Fruit fly (Drosophila melanogaster) whole organism, prepupa: ENCODE data around the gene Snoo.

Experiments
- CG10631 ChIP-seq: fragments of 200-800 bp; sonication (Bioruptor generic); optimal IDR thresholded peaks from 2 replicates; lab custom pipeline; 2016; ENCODE audit warnings: missing biosample characterization, missing genetic modification characterization
- CG11294 ChIP-seq: fragments of 200-800 bp; sonication (Bioruptor generic); IDR thresholded peaks from 2 replicates; pipeline ENCODE4 v1.3.6; 2022; ENCODE audit warnings: missing biosample characterization, missing genetic modification characterization
- CG11762 ChIP-seq: fragments of 200-800 bp; sonication (Bioruptor generic); optimal IDR thresholded peaks from 3 replicates; lab custom pipeline; 2016; ENCODE audit warnings: missing biosample characterization, missing genetic modification characterization; ENCODE audit not compliant: insufficient read depth
- CG11902 ChIP-seq: fragments of 200-800 bp; sonication (Bioruptor generic); optimal IDR thresholded peaks from 3 replicates; lab custom pipeline; 2016; ENCODE audit warnings: missing biosample characterization, missing genetic modification characterization
- CG15336 ChIP-seq: fragments of 200-800 bp; sonication (Bioruptor generic); IDR thresholded peaks from 2 replicates; pipeline ENCODE4 v1.3.6; 2022; ENCODE audit warnings: missing biosample characterization, missing genetic modification characterization
- CG16779 ChIP-seq: fragments of 200-800 bp; sonication (Bioruptor generic); optimal IDR thresholded peaks from 3 replicates; lab custom pipeline; 2017; ENCODE audit warnings: missing biosample characterization, mild to moderate bottlenecking, missing genetic modification characterization
- CG3032 ChIP-seq: fragments of 200-800 bp; optimal IDR thresholded peaks from 2 replicates; lab custom pipeline; 2019; ENCODE audit warnings: missing biosample characterization, mild to moderate bottlenecking, missing genetic modification characterization, moderate library complexity
- CG31627 ChIP-seq: fragments of 200-800 bp; sonication (Bioruptor generic); optimal IDR thresholded peaks from 3 replicates; lab custom pipeline; 2016; ENCODE audit warnings: missing biosample characterization, missing genetic modification characterization
- CG32006 ChIP-seq: fragments of 200-800 bp; sonication (Bioruptor generic); optimal IDR thresholded peaks from 3 replicates; lab custom pipeline; 2017; ENCODE audit warnings: missing biosample characterization, mild to moderate bottlenecking, missing genetic modification characterization
- CG34406 ChIP-seq: fragments of 200-800 bp; sonication (Bioruptor generic); optimal IDR thresholded peaks from 3 replicates; lab custom pipeline; 2016; ENCODE audit warnings: missing biosample characterization, missing genetic modification characterization
- CG3919 ChIP-seq: fragments of 200-800 bp; sonication (Bioruptor generic); optimal IDR thresholded peaks from 3 replicates; lab custom pipeline; 2016; ENCODE audit warnings: missing biosample characterization, missing genetic modification characterization
- CG4318 ChIP-seq: fragments of 200-800 bp; sonication (Bioruptor generic); optimal IDR thresholded peaks from 3 replicates; lab custom pipeline; 2017; ENCODE audit warnings: missing biosample characterization, mild to moderate bottlenecking, missing genetic modification characterization
- CG6163 ChIP-seq: fragments of 200-800 bp; sonication (Bioruptor generic); IDR thresholded peaks from 3 replicates; pipeline ENCODE4 v1.3.6; 2022; ENCODE audit warnings: missing biosample characterization, missing genetic modification characterization
- CG6276 ChIP-seq: fragments of 200-800 bp; sonication (Bioruptor generic); optimal IDR thresholded peaks from 2 replicates; lab custom pipeline; 2017; ENCODE audit warnings: missing biosample characterization, mild to moderate bottlenecking, missing genetic modification characterization
- CG6808 ChIP-seq: fragments of 200-800 bp; sonication (Bioruptor generic); optimal IDR thresholded peaks from 3 replicates; lab custom pipeline; 2017; ENCODE audit warnings: missing biosample characterization, missing genetic modification characterization, mild to moderate bottlenecking, moderate library complexity, missing genetic modification reagents
- CG8119 ChIP-seq: fragments of 200-800 bp; sonication (Bioruptor generic); IDR thresholded peaks from 3 replicates; pipeline ENCODE4 v1.3.6; 2022; ENCODE audit warnings: missing biosample characterization, missing genetic modification characterization
- CG8632 ChIP-seq: fragments of 200-800 bp; sonication (Bioruptor generic); optimal IDR thresholded peaks from 3 replicates; lab custom pipeline; 2016; ENCODE audit warnings: missing biosample characterization, missing genetic modification characterization
- Eip75B ChIP-seq: fragments of 200-800 bp; sonication (Bioruptor generic); optimal IDR thresholded peaks from 3 replicates; lab custom pipeline; 2016; ENCODE audit warnings: missing biosample characterization, missing genetic modification characterization
- Eip78C ChIP-seq: fragments of 200-800 bp; sonication (Bioruptor generic); peaks from one replicate; lab custom pipeline; 2016; ENCODE audit warnings: missing biosample characterization, missing genetic modification characterization
- Eip93F ChIP-seq: fragments of 200-800 bp; sonication (Bioruptor generic); optimal IDR thresholded peaks from 2 replicates; lab custom pipeline; 2016; ENCODE audit warnings: missing biosample characterization, mild to moderate bottlenecking, missing genetic modification characterization
- Ets21C ChIP-seq: fragments of 200-800 bp; sonication (Bioruptor generic); optimal IDR thresholded peaks from 3 replicates; lab custom pipeline; 2016; ENCODE audit warnings: missing biosample characterization, missing genetic modification characterization
- Ets96B ChIP-seq: fragments of 200-800 bp; optimal IDR thresholded peaks from 2 replicates; lab custom pipeline; 2019; ENCODE audit warnings: missing biosample characterization, mild to moderate bottlenecking, missing genetic modification characterization, moderate library complexity
- Hr38 ChIP-seq: sonication (Bioruptor generic); optimal IDR thresholded peaks from 2 replicates; lab custom pipeline; 2016; ENCODE audit warnings: missing biosample characterization, missing genetic modification characterization
- Lpt ChIP-seq: fragments of 200-800 bp; sonication (Bioruptor generic); optimal IDR thresholded peaks from 3 replicates; lab custom pipeline; 2016; ENCODE audit warnings: missing biosample characterization, missing genetic modification characterization
- Met ChIP-seq: fragments of 200-800 bp; sonication (Bioruptor generic); optimal IDR thresholded peaks from 3 replicates; lab custom pipeline; 2016; ENCODE audit warnings: missing biosample characterization, missing genetic modification characterization
- OdsH ChIP-seq: fragments of 200-800 bp; sonication (Bioruptor generic); optimal IDR thresholded peaks from 3 replicates; lab custom pipeline; 2016; ENCODE audit warnings: missing biosample characterization, missing genetic modification characterization
- Smox ChIP-seq: fragments of 200-800 bp; sonication (Bioruptor generic); optimal IDR thresholded peaks from 3 replicates; lab custom pipeline; 2016; ENCODE audit warnings: missing biosample characterization, missing genetic modification characterization
- Sox102F ChIP-seq: fragments of 200-800 bp; sonication (Bioruptor generic); optimal IDR thresholded peaks from 2 replicates; lab custom pipeline; 2016; ENCODE audit warnings: missing biosample characterization, mild to moderate bottlenecking, missing genetic modification characterization
- Sox14 ChIP-seq: fragments of 200-800 bp; sonication (Bioruptor generic); optimal IDR thresholded peaks from 3 replicates; lab custom pipeline; 2016; ENCODE audit warnings: missing biosample characterization, missing genetic modification characterization
- Sox15 ChIP-seq: fragments of 200-800 bp; sonication (Bioruptor generic); optimal IDR thresholded peaks from 3 replicates; lab custom pipeline; 2016; ENCODE audit warnings: missing biosample characterization, missing genetic modification characterization
- achi ChIP-seq: fragments of 200-800 bp; sonication (Bioruptor generic); optimal IDR thresholded peaks from 3 replicates; lab custom pipeline; 2016; ENCODE audit warnings: missing biosample characterization, missing genetic modification characterization
- acj6 ChIP-seq: fragments of 200-800 bp; sonication (Bioruptor generic); optimal IDR thresholded peaks from 3 replicates; lab custom pipeline; 2016; ENCODE audit warnings: missing biosample characterization, missing genetic modification characterization
- fd59A ChIP-seq: fragments of 200-800 bp; sonication (Bioruptor generic); optimal IDR thresholded peaks from 2 replicates; lab custom pipeline; 2017; ENCODE audit warnings: missing biosample characterization, mild to moderate bottlenecking, missing genetic modification characterization, missing genetic modification reagents
- fkh ChIP-seq: fragments of 200-800 bp; sonication (Bioruptor generic); optimal IDR thresholded peaks from 3 replicates; lab custom pipeline; 2017; ENCODE audit warnings: missing biosample characterization, mild to moderate bottlenecking, missing genetic modification characterization, moderate library complexity
- lz ChIP-seq: fragments of 200-800 bp; sonication (Bioruptor generic); optimal IDR thresholded peaks from 3 replicates; lab custom pipeline; 2016; ENCODE audit warnings: missing biosample characterization, missing genetic modification characterization
- net ChIP-seq: fragments of 200-800 bp; sonication (Bioruptor generic); optimal IDR thresholded peaks from 3 replicates; lab custom pipeline; 2016; ENCODE audit warnings: missing biosample characterization, missing genetic modification characterization
- pdm3 ChIP-seq: fragments of 200-800 bp; sonication (Bioruptor generic); optimal IDR thresholded peaks from 3 replicates; lab custom pipeline; 2016; ENCODE audit warnings: missing biosample characterization, missing genetic modification characterization
- salr ChIP-seq, 2 experiments: fragments of 200-800 bp; sonication (Bioruptor generic); optimal IDR thresholded peaks; 3 replicates each; lab custom pipeline; 2016 to 2018; ENCODE audit warnings: missing biosample characterization in 2 of 2, missing genetic modification characterization in 2 of 2, mild to moderate bottlenecking in 1 of 2
- spab ChIP-seq: fragments of 200-800 bp; sonication (Bioruptor generic); optimal IDR thresholded peaks from 2 replicates; lab custom pipeline; 2017; ENCODE audit warnings: missing biosample characterization, mild to moderate bottlenecking, missing genetic modification characterization, missing genetic modification reagents
- topi ChIP-seq: fragments of 200-800 bp; sonication (Bioruptor generic); optimal IDR thresholded peaks from 3 replicates; lab custom pipeline; 2016; ENCODE audit warnings: missing biosample characterization, missing genetic modification characterization
- vri ChIP-seq: fragments of 200-800 bp; sonication (Bioruptor generic); optimal IDR thresholded peaks from 3 replicates; lab custom pipeline; 2016; ENCODE audit warnings: missing biosample characterization, mild to moderate bottlenecking, missing genetic modification characterization

The Snoo gene

dm6 chr2L:7923636-7924301, 60.2 kb downstream of the Snoo start (continued):
- TF ChIP-seq salr (GFP tag; optimal IDR thresholded peaks at IDR 0.05; lab: Kevin White, UChicago) (peak in 1 of 2 experiments; percentile 22), spab (GFP tag; lab: Kevin White, UChicago) (peak; percentile 8), CG6276 (GFP tag; lab: Kevin White, UChicago) (no peak), topi (GFP tag; lab: Kevin White, UChicago) (no peak), OdsH (GFP tag; lab: Kevin White, UChicago) (peak; percentile 42), CG32006 (GFP tag; lab: Kevin White, UChicago) (peak; percentile 47), net (GFP tag; lab: Kevin White, UChicago) (no peak), CG3919 (GFP tag; lab: Kevin White, UChicago) (no peak), pdm3 (no peak), CG6808 (peak; percentile 13), CG10631 (GFP tag; lab: Kevin White, UChicago) (peak; percentile 51), CG4318 (no peak), Sox14 (no peak), Eip93F (GFP tag; lab: Kevin White, UChicago) (no peak), fd59A (GFP tag; lab: Kevin White, UChicago) (peak; percentile 26), acj6 (GFP tag; lab: Kevin White, UChicago) (no peak), Eip75B (GFP tag; lab: Kevin White, UChicago) (no peak), Sox102F (GFP tag; lab: Kevin White, UChicago) (no peak), Sox15 (no peak), vri (GFP tag; lab: Kevin White, UChicago) (no peak), CG3032 (peak; percentile 39), CG34406 (GFP tag; lab: Kevin White, UChicago) (no peak), CG31627 (GFP tag; lab: Kevin White, UChicago) (no peak), fkh (no peak), CG11762 (GFP tag; lab: Kevin White, UChicago) (no peak), Hr38 (no peak), Met (GFP tag; lab: Kevin White, UChicago) (no peak), Ets21C (no peak), CG8632 (GFP tag; lab: Kevin White, UChicago) (peak; percentile 8), Eip78C (GFP tag; lab: Kevin White, UChicago) (peak; percentile 35), lz (no peak), CG6163 (GFP tag; lab: Robert Waterston, UW) (peak; percentile 36; the same call in 1 of the 3 replicates), Smox (no peak)

- TF ChIP-seq Lpt (GFP tag; lab: Kevin White, UChicago) (no peak), CG11294 (no peak)
Measured at dm6 chr2L:7922088-7922487, 61.9 kb downstream of the Snoo start.

dm6 chr2L:7920590-7920989, 63.4 kb downstream of the Snoo start:
- TF ChIP-seq CG3032 (peak; percentile 6), Sox102F (GFP tag; lab: Kevin White, UChicago) (no peak), CG11902 (GFP tag; lab: Kevin White, UChicago) (no peak), CG16779 (tag; lab: Kevin White, UChicago) (peak; percentile 5), Eip75B (GFP tag; lab: Kevin White, UChicago) (peak; percentile 51), CG32006 (GFP tag; lab: Kevin White, UChicago) (peak; percentile 56), OdsH (GFP tag; lab: Kevin White, UChicago) (peak; percentile 37), Ets96B (tag; lab: Kevin White, UChicago) (peak; percentile 13), CG8119 (GFP tag; lab: Robert Waterston, UW) (0 out of 3 replicates have a peak, but pooled peaks have one; percentile 35), achi (peak; percentile 24), CG3919 (GFP tag; lab: Kevin White, UChicago) (no peak), Sox14 (peak; percentile 28), CG15336 (peak; percentile 37), CG10631 (GFP tag; lab: Kevin White, UChicago) (peak; percentile 41), Eip78C (GFP tag; lab: Kevin White, UChicago) (peak; percentile 60)
